Fruit fly (Drosophila melanogaster): ENCODE results near the gene CG43725.

dm6 chr2L:11100516-11101061 is 25.3 kb downstream of the CG43725 start, which contains the start of gene Ge-1:
- TF ChIP-seq ovo (GFP tag; optimal IDR thresholded peaks at IDR 0.05) (no peak), toe (GFP tag; optimal IDR thresholded peaks at IDR 0.05) (no peak), CG5204 (GFP tag; optimal IDR thresholded peaks at IDR 0.05) (no peak), CG7101 (tag; optimal IDR thresholded peaks at IDR 0.05) (no peak)
